Worm (Caenorhabditis elegans): ENCODE results near the gene Y54G2A.76.

Gene Y54G2A.76

ce11 chrIV:2802193-2802592 lies 7.0 kb upstream of the Y54G2A.76 start (continued):
- TF ChIP-seq zfp-2 (tag; optimal IDR thresholded peaks at IDR 0.05) (no peak), nhr-6 (tag; optimal IDR thresholded peaks at IDR 0.05) (no peak), tra-1 (GFP tag; IDR thresholded peaks at IDR 0.05) (0 out of 2 replicates have a peak, but pooled peaks have one; percentile 33), dmd-9 (GFP tag; IDR thresholded peaks at IDR 0.05) (peak; percentile 61; the same call in 1 of the 2 replicates), skn-1 (tag; optimal IDR thresholded peaks at IDR 0.05) (no peak), ceh-20 (GFP tag; IDR thresholded peaks at IDR 0.05) (no peak), tag-97 (GFP tag; IDR thresholded peaks at IDR 0.05) (no peak), R02D3.7 (tag; optimal IDR thresholded peaks at IDR 0.05) (no peak), Y5F2A.4 (GFP tag; optimal IDR thresholded peaks at IDR 0.05) (peak; percentile 48), F10B5.3 (tag; optimal IDR thresholded peaks at IDR 0.05) (no peak)

DNA sequence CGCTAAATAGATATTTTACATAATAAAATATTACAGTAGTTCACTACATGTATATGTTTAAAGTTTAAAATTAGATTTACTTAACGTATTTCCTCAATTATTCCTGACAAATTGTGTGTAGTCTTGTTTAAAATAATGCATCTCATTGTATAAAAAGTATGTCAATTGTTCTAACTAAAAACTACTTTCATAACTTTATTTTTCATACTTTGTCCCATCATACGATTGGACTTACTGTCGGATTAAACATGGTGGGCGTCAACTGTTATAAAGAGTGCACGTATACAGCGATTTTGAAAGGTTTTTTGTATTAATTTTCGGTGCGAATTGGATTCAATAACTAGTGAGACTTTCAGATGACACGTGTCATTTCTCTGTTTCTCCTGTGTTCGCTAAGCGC lies 5.6 kb upstream of the Y54G2A.76 start, which contains the start of gene Y54G2A.32:
Y54G2A.32 (plus strand) TSS at position 301 of the 400 bp plus-strand sequence.
- TF ChIP-seq aha-1 (tag) (peak; percentile 61), spr-3 (GFP tag; optimal IDR thresholded peaks at IDR 0.05) (no peak)

DNA sequence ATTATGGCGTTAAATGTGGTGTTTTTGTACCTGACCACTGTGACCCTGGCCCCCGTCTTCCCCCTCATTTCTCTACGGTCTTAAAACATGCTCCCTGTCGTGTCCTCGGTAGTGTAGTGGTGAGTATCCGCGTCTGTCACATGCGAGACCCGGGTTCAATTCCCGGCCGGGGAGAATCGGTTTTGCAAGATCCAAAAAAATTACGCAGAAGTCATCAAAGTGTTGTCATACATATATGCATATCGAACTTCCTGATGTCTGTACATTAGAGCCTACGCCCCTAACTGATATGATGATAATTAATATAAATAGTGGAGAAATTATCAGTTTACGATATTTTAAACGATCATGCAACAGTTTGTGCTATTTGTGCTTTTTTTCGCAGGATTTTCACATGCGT lies 3.7 kb upstream of the Y54G2A.76 start, which contains the start of gene Y54G2A.45:
Y54G2A.45 (plus strand) TSS at position 333 of the 400 bp plus-strand sequence.
- TF ChIP-seq Y48G9A.11 (GFP tag; IDR thresholded peaks at IDR 0.05): peak; percentile 77
- TF ChIP-seq nhr-111 (GFP tag; optimal IDR thresholded peaks at IDR 0.05): no peak
- TF ChIP-seq aha-1 (tag): peak; percentile 70
- no peak for TF ChIP-seq zfp-3 (GFP tag; conservative IDR thresholded peaks at IDR 0.05)
- peak; percentile 83 for TF ChIP-seq nhr-102 (tag; optimal IDR thresholded peaks at IDR 0.05)
- TF ChIP-seq ceh-20 (GFP tag; IDR thresholded peaks at IDR 0.05): peak; percentile 65
- TF ChIP-seq dpl-1 (GFP tag; optimal IDR thresholded peaks at IDR 0.05): peak; percentile 25
- TF ChIP-seq ceh-32 (tag; optimal IDR thresholded peaks at IDR 0.05; ENCODE audit: poor library complexity): no peak
- peak; percentile 77 for TF ChIP-seq mes-2 (tag; optimal IDR thresholded peaks at IDR 0.05; ENCODE audit: poor library complexity, severe bottlenecking)
- peak in 1 of 2 experiments; percentile 69 for TF ChIP-seq lsy-2 (tag; optimal IDR thresholded peaks at IDR 0.05)
- TF ChIP-seq skn-1 (tag; optimal IDR thresholded peaks at IDR 0.05): no peak
- TF ChIP-seq mep-1 (tag; optimal IDR thresholded peaks at IDR 0.05): peak; percentile 78
- TF ChIP-seq tag-97 (GFP tag; IDR thresholded peaks at IDR 0.05): no peak
- TF ChIP-seq hlh-30 (tag; optimal IDR thresholded peaks at IDR 0.05; ENCODE audit: insufficient read depth): peak; percentile 91
- TF ChIP-seq gei-8 (GFP tag; optimal IDR thresholded peaks at IDR 0.05): peak; percentile 91
- peak; percentile 69; the same call in 1 of the 2 replicates for TF ChIP-seq nhr-42 (GFP tag; IDR thresholded peaks at IDR 0.05)
- TF ChIP-seq madf-5 (GFP tag; IDR thresholded peaks at IDR 0.05): peak; percentile 47 to 76; a peak in 3 of 4 replicates
- no peak for TF ChIP-seq unc-39 (tag; optimal IDR thresholded peaks at IDR 0.05)
- TF ChIP-seq egl-27 (tag; optimal IDR thresholded peaks at IDR 0.05): no peak
- TF ChIP-seq set-16 (GFP tag; IDR thresholded peaks at IDR 0.05): no peak
- peak; percentile 88 for TF ChIP-seq D1046.2 (GFP tag; IDR thresholded peaks at IDR 0.05)
- no peak for TF ChIP-seq attf-4 (tag; optimal IDR thresholded peaks at IDR 0.05)
- peak in 1 of 2 experiments; percentile 57 for TF ChIP-seq hif-1 (tag; optimal IDR thresholded peaks at IDR 0.05)
- TF ChIP-seq fkh-10 (GFP tag; optimal IDR thresholded peaks at IDR 0.05): no peak
- TF ChIP-seq pqm-1 (tag; optimal IDR thresholded peaks at IDR 0.05): peak; percentile 90
- TF ChIP-seq rbr-2 (tag; optimal IDR thresholded peaks at IDR 0.05): peak; percentile 51
- TF ChIP-seq mdt-29 (GFP tag; IDR thresholded peaks at IDR 0.05): peak; percentile 53; the same call in 1 of the 2 replicates
- TF ChIP-seq fos-1 (tag; optimal IDR thresholded peaks at IDR 0.05): no peak
- no peak for TF ChIP-seq zag-1 (tag; optimal IDR thresholded peaks at IDR 0.05)
- no peak for TF ChIP-seq nhr-10 (tag; optimal IDR thresholded peaks at IDR 0.05)
- TF ChIP-seq mxl-2 (GFP tag; conservative IDR thresholded peaks at IDR 0.05): 0 out of 2 replicates have a peak, but pooled peaks have one; percentile 12
- peak; percentile 87 for TF ChIP-seq dmd-6 (GFP tag; IDR thresholded peaks at IDR 0.05)
- no peak for TF ChIP-seq sdz-12 (GFP tag; optimal IDR thresholded peaks at IDR 0.05)
- peak; percentile 82 for TF ChIP-seq egl-43 (GFP tag; IDR thresholded peaks at IDR 0.05)
- no peak for TF ChIP-seq daf-8 (GFP tag; IDR thresholded peaks at IDR 0.05)
- TF ChIP-seq mdl-1 (tag; optimal IDR thresholded peaks at IDR 0.05): peak in 1 of 2 experiments; percentile 32
- peak; percentile 65 for TF ChIP-seq unc-130 (GFP tag; optimal IDR thresholded peaks at IDR 0.05)
- TF ChIP-seq F37D6.2 (tag; optimal IDR thresholded peaks at IDR 0.05): peak; percentile 20
- TF ChIP-seq nhr-76 (tag; optimal IDR thresholded peaks at IDR 0.05): no peak
- TF ChIP-seq mxl-3 (GFP tag; optimal IDR thresholded peaks at IDR 0.05): peak; percentile 77

Data from whole organism, L4 larva.